Worm (Caenorhabditis elegans): ENCODE data around the gene T04F8.3.
A peak's percentile ranks its signal among the peaks of the same experiment; 100 is the strongest.
"Not testable (repeated sequence)": the region's sequence is repeated elsewhere in the genome, so short reads cannot be mapped to it uniquely, and the experiment has no call there.

Gene T04F8.3

DNA sequence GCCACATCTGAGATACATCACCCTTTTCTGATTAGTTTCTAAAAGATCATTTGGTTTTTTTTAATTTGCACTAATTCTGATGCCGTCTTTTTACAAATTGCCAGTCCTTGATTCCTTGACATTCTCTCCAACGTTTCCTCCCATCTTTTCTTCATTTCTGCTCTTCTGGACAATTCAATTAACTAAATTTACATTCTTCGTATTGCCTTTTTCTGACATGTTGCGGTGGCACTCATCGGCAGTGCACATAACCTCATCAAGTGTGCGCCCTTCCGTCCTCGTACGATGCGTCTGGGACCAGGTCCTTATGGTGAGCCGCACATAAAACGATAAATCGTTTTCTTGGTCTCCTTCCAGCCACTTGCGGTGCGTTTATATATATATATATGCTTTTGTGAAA, 19.4 kb upstream of the T04F8.3 start:
- TF ChIP-seq mcd-1 (GFP tag; IDR thresholded peaks at IDR 0.05) (no peak), snpc-3.4 (tag; optimal IDR thresholded peaks at IDR 0.05) (no peak), lin-40 (tag; optimal IDR thresholded peaks at IDR 0.05) (no peak), aptf-3 (GFP tag; IDR thresholded peaks at IDR 0.05) (no peak)

DNA sequence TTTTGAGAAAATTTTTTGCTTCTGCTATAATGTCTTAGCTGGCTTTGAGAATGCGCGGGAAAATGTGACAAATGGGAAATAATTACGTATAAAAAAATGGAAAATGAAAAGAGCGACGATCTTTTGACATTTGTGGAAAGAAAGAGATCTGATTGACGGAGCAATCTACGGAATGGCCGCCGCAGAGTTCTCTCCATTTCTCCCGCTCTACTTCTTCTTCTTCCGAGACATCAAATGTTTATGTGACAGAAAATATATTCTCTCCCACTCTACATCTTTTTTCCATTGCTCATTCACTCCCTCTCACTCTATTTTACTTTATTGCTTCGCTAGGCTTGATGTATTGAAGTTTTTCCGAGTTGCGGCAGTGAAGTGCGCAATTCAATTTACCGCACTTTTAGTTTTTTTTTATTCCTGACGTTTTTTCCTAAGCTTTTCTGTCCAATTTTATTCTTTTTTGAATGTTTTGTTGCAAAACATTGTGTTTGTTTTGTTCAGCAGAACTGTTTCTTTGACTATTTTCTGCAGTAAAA, 17.9 kb upstream of the T04F8.3 start:
- TF ChIP-seq nhr-179 (tag; optimal IDR thresholded peaks at IDR 0.05) = no peak

DNA sequence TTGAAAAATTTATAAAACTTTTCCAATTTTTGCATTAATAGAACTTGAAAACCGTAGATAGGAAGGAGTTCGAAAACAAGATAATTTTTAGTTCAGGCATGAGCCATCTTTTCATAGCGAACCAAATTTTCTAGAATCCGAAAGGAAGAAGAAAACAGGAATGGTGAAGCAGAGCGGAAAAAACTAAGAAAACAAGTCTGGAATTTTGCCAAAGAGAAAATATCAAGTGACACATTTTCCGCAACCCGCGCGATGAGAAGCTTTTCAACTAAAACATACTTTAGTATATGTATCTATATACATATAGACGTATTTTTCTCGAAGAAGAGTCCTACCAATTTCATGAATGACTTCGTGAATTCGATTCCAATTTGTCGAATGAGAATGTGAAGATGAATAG, 16.9 kb upstream of the T04F8.3 start:
- no peak for TF ChIP-seq xnd-1 (tag; optimal IDR thresholded peaks at IDR 0.05)
- TF ChIP-seq hmg-20 (GFP tag; IDR thresholded peaks at IDR 0.05) = no peak
- no peak for TF ChIP-seq rpc-1 (optimal IDR thresholded peaks at IDR 0.05)
- TF ChIP-seq rpc-1 (tag; optimal IDR thresholded peaks at IDR 0.05) = no peak
- no peak for TF ChIP-seq tbx-9 (tag; optimal IDR thresholded peaks at IDR 0.05; ENCODE audit: borderline replicate concordance)
- no peak for TF ChIP-seq Y79H2A.3 (GFP tag; conservative IDR thresholded peaks at IDR 0.05)
- no peak for TF ChIP-seq F55B11.4 (tag; optimal IDR thresholded peaks at IDR 0.05; ENCODE audit: borderline replicate concordance, insufficient read depth)
- no peak for TF ChIP-seq cebp-2 (GFP tag; IDR thresholded peaks at IDR 0.05)
- TF ChIP-seq sptf-2 (GFP tag; optimal IDR thresholded peaks at IDR 0.05) = no peak
- no peak for TF ChIP-seq him-1 (tag; optimal IDR thresholded peaks at IDR 0.05)
- no peak for TF ChIP-seq nhr-179 (tag; optimal IDR thresholded peaks at IDR 0.05)
- TF ChIP-seq repo-1 (tag; optimal IDR thresholded peaks at IDR 0.05) = no peak
- no peak for TF ChIP-seq dpl-1 (GFP tag; optimal IDR thresholded peaks at IDR 0.05)
- no peak for TF ChIP-seq sea-2 (GFP tag; IDR thresholded peaks at IDR 0.05)

DNA sequence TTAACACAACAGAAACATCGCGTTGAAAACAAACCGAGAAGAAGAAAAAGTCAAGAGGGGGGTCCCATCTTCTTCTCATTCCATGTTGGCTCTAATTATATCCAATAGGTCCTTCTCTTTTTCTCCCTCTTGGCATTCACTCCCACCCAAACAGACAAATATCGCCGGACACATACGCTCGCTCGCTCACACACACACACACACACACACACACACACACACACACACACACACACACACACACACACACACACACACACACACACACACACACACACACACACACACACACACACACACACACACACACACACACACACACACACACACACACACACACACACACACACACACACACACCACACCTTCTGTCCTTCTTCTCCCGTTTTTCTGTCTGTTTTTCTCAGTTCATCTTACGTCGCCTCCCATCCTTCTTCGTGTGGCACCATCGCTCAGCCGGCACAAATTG, 14.6 kb upstream of the T04F8.3 start, which contains the start of gene sto-4:
TSS of gene sto-4 (plus strand) at position 360 of the 469 bp plus-strand sequence.
- peak; percentile 100 for TF ChIP-seq ztf-3 (GFP tag; optimal IDR thresholded peaks at IDR 0.05)
- not testable (repeated sequence) for TF ChIP-seq cebp-1 (GFP tag; IDR thresholded peaks at IDR 0.05); snpc-4 (GFP tag; optimal IDR thresholded peaks at IDR 0.05)
- TF ChIP-seq cebp-1 (tag; optimal IDR thresholded peaks at IDR 0.05) = peak; percentile 86
- TF ChIP-seq athp-1 (tag; optimal IDR thresholded peaks at IDR 0.05) = peak; percentile 63
- peak; percentile 24 for TF ChIP-seq ztf-18 (tag; optimal IDR thresholded peaks at IDR 0.05)
- TF ChIP-seq hmg-1.2 (GFP tag; IDR thresholded peaks at IDR 0.05) = peak; percentile 71
- 0 out of 2 replicates have a peak, but pooled peaks have one; percentile 50 for TF ChIP-seq egl-44 (GFP tag; IDR thresholded peaks at IDR 0.05)
- TF ChIP-seq lir-1 (GFP tag; conservative IDR thresholded peaks at IDR 0.05) = peak; percentile 97
- peak; percentile 37; the same call in 1 of the 2 replicates for TF ChIP-seq mcd-1 (GFP tag; IDR thresholded peaks at IDR 0.05)
- peak; percentile 85; the same call in 1 of the 2 replicates for TF ChIP-seq dox-1 (GFP tag; IDR thresholded peaks at IDR 0.05)
- peak; percentile 64 for TF ChIP-seq F10E7.11 (tag; optimal IDR thresholded peaks at IDR 0.05)
- peak; percentile 64 for TF ChIP-seq tbp1 (GFP tag; optimal IDR thresholded peaks at IDR 0.05)
- TF ChIP-seq let-607 (tag; optimal IDR thresholded peaks at IDR 0.05) = peak in 1 of 2 experiments; percentile 61
- TF ChIP-seq ztf-26 (tag; optimal IDR thresholded peaks at IDR 0.05) = peak; percentile 91
- peak; percentile 56 for TF ChIP-seq akir-1 (GFP tag; optimal IDR thresholded peaks at IDR 0.05)
- TF ChIP-seq chd-7 (tag; optimal IDR thresholded peaks at IDR 0.05) = peak; percentile 96
- TF ChIP-seq egrh-3 (GFP tag; IDR thresholded peaks at IDR 0.05) = peak; percentile 89
- TF ChIP-seq gei-17 (GFP tag; optimal IDR thresholded peaks at IDR 0.05) = peak; percentile 56
- peak; percentile 96 for TF ChIP-seq ceh-27 (GFP tag; optimal IDR thresholded peaks at IDR 0.05)
- peak; percentile 20 for TF ChIP-seq B0035.1 (tag; optimal IDR thresholded peaks at IDR 0.05)
- peak; percentile 98 for TF ChIP-seq K12H6.12 (tag; optimal IDR thresholded peaks at IDR 0.05)
- peak; percentile 67 for TF ChIP-seq attf-5 (GFP tag; optimal IDR thresholded peaks at IDR 0.05)
- peak; percentile 77 for TF ChIP-seq lin-40 (tag; optimal IDR thresholded peaks at IDR 0.05)
- peak; percentile 29 for TF ChIP-seq B0261.1 (tag; optimal IDR thresholded peaks at IDR 0.05)
- TF ChIP-seq B0336.3 (GFP tag; IDR thresholded peaks at IDR 0.05) = peak; percentile 74
- peak; percentile 53; the same call in 1 of the 2 replicates for TF ChIP-seq K11D2.4 (GFP tag; IDR thresholded peaks at IDR 0.05)
- TF ChIP-seq snpc-4 (tag; optimal IDR thresholded peaks at IDR 0.05) = peak in 2 of 4 experiments; percentile 19 to 36
